Worm (Caenorhabditis elegans) whole organism, L1 larva: ENCODE measurements around the gene mspn-1.

ENCODE experiments used
- C04F5.9 ChIP-seq: sonication (generic microtip); optimal IDR thresholded peaks from 2 replicates; lab custom pipeline; 2016; ENCODE audit warnings: missing genetic modification characterization, missing compliant biosample characterization
- C16A3.4 ChIP-seq: fragments of 150-350 bp; optimal IDR thresholded peaks from 2 replicates; lab custom pipeline; 2014; ENCODE audit warnings: missing biosample characterization, missing genetic modification characterization
- C34B4.2 ChIP-seq: sonication (generic microtip); optimal IDR thresholded peaks from 2 replicates; lab custom pipeline; 2017; ENCODE audit warnings: mild to moderate bottlenecking, missing genetic modification characterization, missing compliant biosample characterization
- F16B12.6 ChIP-seq: fragments of 150-350 bp; optimal IDR thresholded peaks from 2 replicates; lab custom pipeline; 2014; ENCODE audit warnings: missing biosample characterization, missing genetic modification characterization
- Y116A8C.19 ChIP-seq: sonication (generic microtip); optimal IDR thresholded peaks from 2 replicates; lab custom pipeline; 2016; ENCODE audit warnings: missing compliant biosample characterization, missing genetic modification characterization, borderline replicate concordance
- aha-1 ChIP-seq: fragments of 150-350 bp; optimal IDR thresholded peaks from 2 replicates; lab custom pipeline; 2014; ENCODE audit warnings: missing biosample characterization, missing genetic modification characterization
- aly-2 ChIP-seq: fragments of 150-350 bp; optimal IDR thresholded peaks from 2 replicates; lab custom pipeline; 2014; ENCODE audit warnings: missing biosample characterization, missing genetic modification characterization
- blmp-1 ChIP-seq: fragments of 150-350 bp; optimal IDR thresholded peaks from 2 replicates; lab custom pipeline; 2014; ENCODE audit warnings: missing biosample characterization, missing genetic modification characterization
- ceh-90 ChIP-seq: sonication (generic microtip); optimal IDR thresholded peaks from 2 replicates; lab custom pipeline; 2016; ENCODE audit warnings: missing genetic modification characterization, missing compliant biosample characterization
- ces-1 ChIP-seq: fragments of 150-350 bp; optimal IDR thresholded peaks from 2 replicates; lab custom pipeline; 2014; ENCODE audit warnings: missing biosample characterization, missing genetic modification reagents, missing genetic modification characterization
- efl-1 ChIP-seq, 4 experiments: fragments of 150-350 bp; optimal IDR thresholded peaks in 3 of 4; peaks in 1 of 4; 1 replicate in 1 of 4; 2 replicates in 3 of 4; lab custom pipeline; 2014; ENCODE audit warnings: missing biosample characterization in 2 of 4, missing genetic modification characterization in 2 of 4, missing genetic modification reagents in 2 of 4
- egl-13 ChIP-seq: sonication (generic microtip); optimal IDR thresholded peaks from 2 replicates; lab custom pipeline; 2016; ENCODE audit warnings: missing genotype, missing genetic modification reagents, missing genetic modification characterization, missing compliant biosample characterization
- egl-27 ChIP-seq, 2 experiments: fragments of 150-350 bp in 1 of 2; sonication (generic microtip); optimal IDR thresholded peaks; 3 replicates each; lab custom pipeline; 2017 to 2018; ENCODE audit warnings: missing biosample characterization in 2 of 2, missing genetic modification characterization in 2 of 2, missing genetic modification reagents in 2 of 2
- ets-5 ChIP-seq: fragments of 200-800 bp; sonication (Bioruptor generic); IDR thresholded peaks from 2 replicates; pipeline ENCODE4 v1.3.6; 2022; ENCODE audit warnings: missing genetic modification characterization, missing compliant biosample characterization
- fkh-10 ChIP-seq: sonication (generic microtip); optimal IDR thresholded peaks from 2 replicates; lab custom pipeline; 2017; ENCODE audit warnings: missing biosample characterization, missing genetic modification reagents, missing genetic modification characterization
- fkh-8 ChIP-seq: sonication (generic microtip); optimal IDR thresholded peaks from 2 replicates; lab custom pipeline; 2016; ENCODE audit warnings: mild to moderate bottlenecking, missing genetic modification characterization, missing compliant biosample characterization
- hlh-4 ChIP-seq: sonication (generic microtip); optimal IDR thresholded peaks from 2 replicates; lab custom pipeline; 2016; ENCODE audit warnings: mild to moderate bottlenecking, missing genetic modification characterization, missing compliant biosample characterization
- hpl-2 ChIP-seq: fragments of 150-350 bp; optimal IDR thresholded peaks from 2 replicates; lab custom pipeline; 2014; ENCODE audit warnings: missing biosample characterization, missing genetic modification reagents, missing genetic modification characterization
- irx-1 ChIP-seq: sonication (generic microtip); optimal IDR thresholded peaks from 2 replicates; lab custom pipeline; 2016; ENCODE audit warnings: missing genetic modification characterization, missing compliant biosample characterization
- jun-1 ChIP-seq: fragments of 150-350 bp; optimal IDR thresholded peaks from 2 replicates; lab custom pipeline; 2014; ENCODE audit warnings: missing biosample characterization, missing genetic modification reagents, missing genetic modification characterization
- lin-13 ChIP-seq: fragments of 150-350 bp; optimal IDR thresholded peaks from 2 replicates; lab custom pipeline; 2014; ENCODE audit warnings: missing biosample characterization, missing genetic modification reagents, missing genetic modification characterization
- lin-14 ChIP-seq: fragments of 200-800 bp; sonication (Bioruptor generic); optimal IDR thresholded peaks from 2 replicates; lab custom pipeline; 2018; ENCODE audit warnings: mild to moderate bottlenecking, missing genetic modification characterization, moderate library complexity, missing compliant biosample characterization
- lin-35 ChIP-seq, 2 experiments: fragments of 150-350 bp; optimal IDR thresholded peaks; 2 replicates each; lab custom pipeline; 2014; ENCODE audit warnings: missing biosample characterization in 2 of 2, missing genetic modification characterization in 2 of 2, missing genetic modification reagents in 2 of 2
- lin-39 ChIP-seq: fragments of 150-350 bp; optimal IDR thresholded peaks from 2 replicates; lab custom pipeline; 2014; ENCODE audit warnings: missing biosample characterization, missing genetic modification reagents, missing genetic modification characterization
- lir-3 ChIP-seq: sonication (generic microtip); optimal IDR thresholded peaks from 2 replicates; lab custom pipeline; 2016; ENCODE audit warnings: mild to moderate bottlenecking, missing genetic modification characterization, moderate library complexity, missing compliant biosample characterization; ENCODE audit not compliant: poor library complexity
- lsy-2 ChIP-seq, 2 experiments: fragments of 150-350 bp; optimal IDR thresholded peaks; 2 replicates each; lab custom pipeline; 2014; ENCODE audit warnings: missing biosample characterization in 2 of 2, missing genetic modification characterization in 2 of 2
- mab-9 ChIP-seq: fragments of 200-800 bp; sonication (Bioruptor generic); IDR thresholded peaks from 2 replicates; pipeline ENCODE4 v1.3.6; 2022; ENCODE audit warnings: missing genetic modification reagents, missing genetic modification characterization, missing compliant biosample characterization
- mdl-1 ChIP-seq, 2 experiments: fragments of 150-350 bp; optimal IDR thresholded peaks; 2 replicates each; lab custom pipeline; 2014 to 2017; ENCODE audit warnings: missing biosample characterization in 2 of 2, missing genetic modification characterization in 2 of 2, inconsistent platforms in 1 of 2
- mef-2 ChIP-seq: fragments of 150-350 bp; optimal IDR thresholded peaks from 2 replicates; lab custom pipeline; 2014; ENCODE audit warnings: missing biosample characterization, missing genetic modification characterization
- mep-1 ChIP-seq: fragments of 150-350 bp; optimal IDR thresholded peaks from 2 replicates; lab custom pipeline; 2014; ENCODE audit warnings: missing biosample characterization, missing genetic modification characterization
- nhr-20 ChIP-seq: sonication (generic microtip); optimal IDR thresholded peaks from 2 replicates; lab custom pipeline; 2016; ENCODE audit warnings: mild to moderate bottlenecking, missing genetic modification characterization, missing compliant biosample characterization
- nhr-71 ChIP-seq: sonication (generic microtip); optimal IDR thresholded peaks from 2 replicates; lab custom pipeline; 2016; ENCODE audit warnings: mild to moderate bottlenecking, missing genetic modification characterization, moderate library complexity, missing compliant biosample characterization
- nhr-76 ChIP-seq: sonication (generic microtip); optimal IDR thresholded peaks from 2 replicates; lab custom pipeline; 2017; ENCODE audit warnings: missing biosample characterization, missing genetic modification characterization
- nhr-84 ChIP-seq: sonication (generic microtip); optimal IDR thresholded peaks from 2 replicates; lab custom pipeline; 2017; ENCODE audit warnings: missing biosample characterization, missing genetic modification characterization
- nhr-85 ChIP-seq: sonication (generic microtip); peaks from one replicate; lab custom pipeline; 2016; ENCODE audit warnings: missing genetic modification characterization, inconsistent platforms, missing compliant biosample characterization
- nhr-90 ChIP-seq: sonication (generic microtip); optimal IDR thresholded peaks from 2 replicates; lab custom pipeline; 2016; ENCODE audit warnings: mild to moderate bottlenecking, missing genetic modification characterization, missing compliant biosample characterization; ENCODE audit not compliant: poor library complexity
- pax-3 ChIP-seq: fragments of 200-800 bp; sonication (Bioruptor generic); optimal IDR thresholded peaks from 2 replicates; lab custom pipeline; 2018; ENCODE audit warnings: mild to moderate bottlenecking, missing genetic modification characterization, moderate library complexity, missing compliant biosample characterization
- pqm-1 ChIP-seq: sonication (generic microtip); optimal IDR thresholded peaks from 3 replicates; lab custom pipeline; 2017; ENCODE audit warnings: missing biosample characterization, missing genetic modification characterization
- skn-1 ChIP-seq: fragments of 150-350 bp; optimal IDR thresholded peaks from 2 replicates; lab custom pipeline; 2014; ENCODE audit warnings: missing biosample characterization, missing genetic modification characterization
- snpc-4 ChIP-seq: fragments of 150-350 bp; optimal IDR thresholded peaks from 2 replicates; lab custom pipeline; 2014; ENCODE audit warnings: missing biosample characterization, missing genetic modification characterization
- snu-23 ChIP-seq: sonication (generic microtip); optimal IDR thresholded peaks from 2 replicates; lab custom pipeline; 2016; ENCODE audit warnings: missing genetic modification characterization, missing compliant biosample characterization
- sptf-1 ChIP-seq: fragments of 150-350 bp; optimal IDR thresholded peaks from 2 replicates; lab custom pipeline; 2014; ENCODE audit warnings: missing biosample characterization, missing genetic modification characterization
- sup-37 ChIP-seq: fragments of 200-800 bp; sonication (Bioruptor generic); optimal IDR thresholded peaks from 2 replicates; lab custom pipeline; 2018; ENCODE audit warnings: mild to moderate bottlenecking, missing genetic modification characterization, missing compliant biosample characterization
- swsn-7 ChIP-seq: sonication (generic microtip); optimal IDR thresholded peaks from 2 replicates; lab custom pipeline; 2016; ENCODE audit warnings: missing genetic modification characterization, missing compliant biosample characterization
- tbx-2 ChIP-seq: sonication (generic microtip); optimal IDR thresholded peaks from 2 replicates; lab custom pipeline; 2016; ENCODE audit warnings: missing genetic modification characterization, missing compliant biosample characterization
- unc-130 ChIP-seq: fragments of 150-350 bp; optimal IDR thresholded peaks from 2 replicates; lab custom pipeline; 2017; ENCODE audit warnings: missing biosample characterization, missing genetic modification characterization, inconsistent platforms
- unc-62 ChIP-seq: fragments of 150-350 bp; optimal IDR thresholded peaks from 2 replicates; lab custom pipeline; 2014; ENCODE audit warnings: missing biosample characterization, missing genetic modification reagents, missing genetic modification characterization
- unc-86 ChIP-seq: sonication (generic microtip); optimal IDR thresholded peaks from 2 replicates; lab custom pipeline; 2016; ENCODE audit warnings: missing genetic modification characterization, missing compliant biosample characterization
- unc-98 ChIP-seq: fragments of 200-800 bp; sonication (Bioruptor generic); IDR thresholded peaks from 2 replicates; pipeline ENCODE4 v1.3.6; 2022; ENCODE audit warnings: missing genetic modification characterization, missing compliant biosample characterization
- vab-15 ChIP-seq: sonication (generic microtip); optimal IDR thresholded peaks from 2 replicates; lab custom pipeline; 2017; ENCODE audit warnings: missing genotype, mild to moderate bottlenecking, missing genetic modification characterization, missing compliant biosample characterization
- xbp-1 ChIP-seq: sonication (generic microtip); optimal IDR thresholded peaks from 2 replicates; lab custom pipeline; 2016; ENCODE audit warnings: missing genetic modification characterization, missing compliant biosample characterization
- zag-1 ChIP-seq: fragments of 150-350 bp; optimal IDR thresholded peaks from 2 replicates; lab custom pipeline; 2014; ENCODE audit warnings: missing biosample characterization, missing genetic modification characterization
- zip-4 ChIP-seq: fragments of 200-800 bp; sonication (Bioruptor generic); optimal IDR thresholded peaks from 2 replicates; lab custom pipeline; 2018; ENCODE audit warnings: mild to moderate bottlenecking, missing genetic modification characterization, moderate library complexity, missing compliant biosample characterization

mspn-1 gene

DNA sequence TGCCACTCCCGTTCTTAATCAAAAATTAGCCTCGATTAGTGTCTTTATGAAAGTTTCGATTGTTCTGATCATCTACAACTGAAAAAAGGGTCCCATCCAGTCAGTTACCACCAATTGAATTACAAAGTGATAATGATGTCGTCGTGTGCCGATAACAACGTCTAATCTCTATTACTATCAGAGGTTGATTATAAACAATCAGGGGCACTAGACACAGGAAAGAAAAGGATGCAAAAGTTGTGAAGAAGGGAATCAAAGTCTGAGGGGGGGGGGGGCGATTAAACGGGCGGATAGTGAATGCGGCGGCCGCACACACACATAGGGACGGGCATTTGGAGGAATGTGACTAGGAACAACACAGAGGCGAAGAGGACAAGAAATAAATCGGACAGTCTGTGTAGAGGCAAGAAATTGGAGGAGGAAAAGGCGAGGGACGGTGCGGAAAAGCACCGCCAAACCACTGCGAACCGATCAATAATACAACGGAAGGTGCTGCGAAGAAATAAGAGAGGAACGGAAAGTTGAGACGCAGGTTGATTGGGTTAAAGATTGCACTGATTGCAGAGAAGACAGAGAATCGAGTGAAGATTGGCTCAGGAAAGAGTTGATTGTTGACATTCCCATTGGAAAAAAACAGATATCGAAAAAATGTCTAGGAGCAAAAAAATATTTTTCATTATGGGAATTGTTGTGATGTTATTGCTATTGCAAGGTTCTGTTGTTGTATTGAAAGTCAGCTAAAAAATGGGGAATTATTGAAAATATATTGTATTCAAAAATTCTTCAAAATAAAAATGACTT lies 2.6 kb upstream of the mspn-1 start:
- TF ChIP-seq hpl-2 (GFP tag; lab: Kevin White, UChicago): no peak
- no peak for TF ChIP-seq lin-13 (GFP tag; lab: Kevin White, UChicago)
- TF ChIP-seq nhr-84 (tag; lab: Kevin White, UChicago): no peak
- TF ChIP-seq lin-39 (tag; lab: Kevin White, UChicago): no peak
- TF ChIP-seq mef-2 (tag; lab: Kevin White, UChicago): no peak
- peak; percentile 19 for TF ChIP-seq nhr-20
- TF ChIP-seq ceh-90 (tag; lab: Kevin White, UChicago): no peak
- no peak for TF ChIP-seq tbx-2 (tag; lab: Kevin White, UChicago)
- no peak for TF ChIP-seq snpc-4 (tag; lab: Kevin White, UChicago)
- TF ChIP-seq C34B4.2 (tag; lab: Kevin White, UChicago): no peak
- no peak for TF ChIP-seq unc-86 (tag; lab: Kevin White, UChicago)
- TF ChIP-seq unc-62 (GFP tag; lab: Kevin White, UChicago): no peak
- no peak for TF ChIP-seq mab-9 (GFP tag; lab: Robert Waterston, UW)
- no peak for TF ChIP-seq pqm-1 (tag; lab: Kevin White, UChicago)
- no peak for TF ChIP-seq unc-130
- no peak for TF ChIP-seq C16A3.4 (tag; lab: Kevin White, UChicago)
- no peak for TF ChIP-seq C04F5.9 (tag; lab: Kevin White, UChicago)
- TF ChIP-seq snu-23 (GFP tag; lab: Kevin White, UChicago): peak; percentile 25
- no peak for TF ChIP-seq F16B12.6
- TF ChIP-seq sup-37 (GFP tag; lab: Kevin White, UChicago): no peak
- TF ChIP-seq aha-1 (tag; lab: Kevin White, UChicago): no peak
- TF ChIP-seq skn-1 (tag; lab: Kevin White, UChicago): no peak
- peak; percentile 14 for TF ChIP-seq mep-1 (tag; lab: Kevin White, UChicago)
- no peak for TF ChIP-seq efl-1 (optimal IDR thresholded peaks at IDR 0.05; lab: Kevin White, UChicago)
- peak in 1 of 2 experiments; percentile 62 for TF ChIP-seq efl-1 (GFP tag; optimal IDR thresholded peaks at IDR 0.05 in 1 of 2; lab: Kevin White, UChicago)
- TF ChIP-seq unc-98 (GFP tag; lab: Robert Waterston, UW): no peak
- peak; percentile 74 for TF ChIP-seq blmp-1 (tag; lab: Kevin White, UChicago)
- TF ChIP-seq nhr-76: no peak
- peak; percentile 33 for TF ChIP-seq nhr-90 (tag; lab: Kevin White, UChicago)
- TF ChIP-seq hlh-4 (tag; lab: Kevin White, UChicago): no peak
- TF ChIP-seq lir-3 (tag; lab: Kevin White, UChicago): no peak
- TF ChIP-seq Y116A8C.19 (tag; lab: Kevin White, UChicago): no peak
- TF ChIP-seq lin-35 (GFP tag; optimal IDR thresholded peaks at IDR 0.05; lab: Kevin White, UChicago): no peak
- no peak for TF ChIP-seq aly-2 (tag; lab: Kevin White, UChicago)
- TF ChIP-seq ets-5 (GFP tag; lab: Robert Waterston, UW): no peak
- TF ChIP-seq xbp-1: no peak
- no peak for TF ChIP-seq swsn-7 (tag; lab: Kevin White, UChicago)
- TF ChIP-seq zag-1 (tag; lab: Kevin White, UChicago): no peak
- TF ChIP-seq vab-15: no peak
- no peak for TF ChIP-seq jun-1
- TF ChIP-seq sptf-1 (tag; lab: Kevin White, UChicago): no peak
- TF ChIP-seq fkh-8 (tag; lab: Kevin White, UChicago): no peak
- TF ChIP-seq mdl-1 (tag; optimal IDR thresholded peaks at IDR 0.05; lab: Kevin White, UChicago): no peak
- no peak for TF ChIP-seq fkh-10 (GFP tag; lab: Kevin White, UChicago)
- TF ChIP-seq egl-27 (tag; optimal IDR thresholded peaks at IDR 0.05; lab: Kevin White, UChicago): no peak
- no peak for TF ChIP-seq nhr-85
- TF ChIP-seq ces-1 (GFP tag; lab: Kevin White, UChicago): no peak
- no peak for TF ChIP-seq zip-4 (GFP tag; lab: Kevin White, UChicago)
- TF ChIP-seq pax-3 (tag; lab: Kevin White, UChicago): no peak
- no peak for TF ChIP-seq irx-1
- TF ChIP-seq lin-14 (GFP tag; lab: Kevin White, UChicago): peak; percentile 73
- TF ChIP-seq egl-13 (tag; lab: Kevin White, UChicago): no peak
- no peak for TF ChIP-seq lsy-2 (tag; optimal IDR thresholded peaks at IDR 0.05; lab: Kevin White, UChicago)
- TF ChIP-seq nhr-71 (tag; lab: Kevin White, UChicago): peak; percentile 14
